Worm (Caenorhabditis elegans) whole organism, young adult: ENCODE data around the gene atp-4.

Source experiments
- F52B5.7 ChIP-seq: sonication (generic microtip); optimal IDR thresholded peaks from 2 replicates; lab custom pipeline; 2016; ENCODE audit warnings: mild to moderate bottlenecking, missing genetic modification characterization, missing compliant biosample characterization
- T07F8.4 ChIP-seq: sonication (generic microtip); optimal IDR thresholded peaks from 2 replicates; lab custom pipeline; 2016; ENCODE audit warnings: mild to moderate bottlenecking, missing genetic modification characterization, moderate library complexity, missing compliant biosample characterization
- Y67H2A.10 ChIP-seq: fragments of 200-800 bp; sonication (Bioruptor generic); conservative IDR thresholded peaks from 2 replicates; pipeline ENCODE4 v1.3.6; 2022; ENCODE audit warnings: missing genetic modification reagents, missing genetic modification characterization, missing compliant biosample characterization
- ama-1 ChIP-seq, 3 experiments: fragments of 150-350 bp in 1 of 3; sonication (generic microtip) in 2 of 3; optimal IDR thresholded peaks; 2 replicates each; lab custom pipeline; 2014 to 2018; ENCODE audit warnings: missing biosample characterization in 2 of 3, missing genetic modification characterization in 2 of 3, missing genetic modification reagents in 2 of 3
- attf-3 ChIP-seq: fragments of 200-800 bp; sonication (Bioruptor generic); conservative IDR thresholded peaks from 2 replicates; pipeline ENCODE4 v1.3.6; 2022; ENCODE audit warnings: missing genetic modification reagents, missing genetic modification characterization, missing compliant biosample characterization
- die-1 ChIP-seq: sonication (generic microtip); optimal IDR thresholded peaks from 2 replicates; lab custom pipeline; 2016; ENCODE audit warnings: missing genotype, mild to moderate bottlenecking, missing genetic modification characterization, missing compliant biosample characterization
- egl-44 ChIP-seq: fragments of 200-800 bp; sonication (Bioruptor generic); IDR thresholded peaks from 2 replicates; pipeline ENCODE4 v1.3.6; 2022; ENCODE audit warnings: missing genetic modification reagents, missing genetic modification characterization, missing compliant biosample characterization
- ekl-4 ChIP-seq: fragments of 200-800 bp; sonication (Bioruptor generic); IDR thresholded peaks from 2 replicates; pipeline ENCODE4 v1.3.6; 2022; ENCODE audit warnings: missing genetic modification reagents, missing genetic modification characterization, missing compliant biosample characterization
- zim-3 ChIP-seq: sonication (generic microtip); optimal IDR thresholded peaks from 2 replicates; lab custom pipeline; 2017; ENCODE audit warnings: mild to moderate bottlenecking, missing genetic modification characterization, moderate library complexity, missing compliant biosample characterization

DNA sequence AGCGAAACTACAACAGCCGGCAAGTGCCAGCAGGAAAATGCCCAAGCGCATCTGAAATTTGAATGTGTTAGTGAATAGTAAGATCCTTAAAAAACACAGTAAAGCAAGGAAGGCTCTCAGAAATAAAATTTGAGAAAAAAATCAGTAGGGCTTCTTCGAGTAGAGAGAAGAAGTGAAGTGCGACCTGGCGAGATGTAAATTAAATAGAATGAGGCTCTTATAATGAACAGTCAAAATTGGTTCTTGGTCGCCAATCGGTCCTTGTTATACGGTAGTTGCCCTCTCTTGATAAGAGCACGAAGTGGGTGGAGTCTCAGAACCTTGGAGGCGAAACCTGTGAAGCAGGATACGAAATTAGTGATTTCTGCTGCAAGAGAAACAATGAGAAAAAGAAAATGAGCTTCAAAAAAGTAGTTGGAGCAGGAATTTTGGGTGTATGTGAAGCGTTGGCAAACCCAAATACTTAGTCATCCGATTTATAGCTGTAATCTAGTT lies 18.1 kb downstream of the atp-4 start, which contains the start of gene bcf-1:
- TF ChIP-seq ekl-4 (no peak), T07F8.4 (no peak), attf-3 (GFP tag; lab: Robert Waterston, UW) (no peak), die-1 (tag; lab: Kevin White, UChicago) (no peak), Y67H2A.10 (GFP tag; lab: Robert Waterston, UW) (no peak), F52B5.7 (tag; lab: Kevin White, UChicago) (no peak), zim-3 (tag; lab: Kevin White, UChicago) (no peak), ama-1 (optimal IDR thresholded peaks at IDR 0.05; lab: Kevin White, UChicago) (no peak), ama-1 (GFP tag; optimal IDR thresholded peaks at IDR 0.05; lab: Kevin White, UChicago) (no peak), egl-44 (GFP tag; lab: Robert Waterston, UW) (no peak)
